Worm (Caenorhabditis elegans) whole organism, late embryonic: ENCODE measurements around the gene Y116A8C.10.

Experiments
- C38D4.7 ChIP-seq: fragments of 200-800 bp; sonication (Bioruptor generic); optimal IDR thresholded peaks from 2 replicates; lab custom pipeline; 2018; ENCODE audit warnings: mild to moderate bottlenecking, missing genetic modification characterization, moderate library complexity, missing compliant biosample characterization
- F13H6.1 ChIP-seq: sonication (generic microtip); optimal IDR thresholded peaks from 2 replicates; lab custom pipeline; 2016; ENCODE audit warnings: missing genetic modification characterization, missing compliant biosample characterization
- K02D7.2 ChIP-seq: sonication (generic microtip); optimal IDR thresholded peaks from 2 replicates; lab custom pipeline; 2017; ENCODE audit warnings: mild to moderate bottlenecking, missing genetic modification characterization, missing compliant biosample characterization
- K09A11.1 ChIP-seq: sonication (generic microtip); optimal IDR thresholded peaks from 2 replicates; lab custom pipeline; 2017; ENCODE audit warnings: antibody characterized with exemption, mild to moderate bottlenecking, missing genetic modification characterization, missing compliant biosample characterization; ENCODE audit not compliant: insufficient read depth
- T23F11.4 ChIP-seq: fragments of 200-800 bp; sonication (Bioruptor generic); optimal IDR thresholded peaks from 2 replicates; lab custom pipeline; 2018; ENCODE audit warnings: mild to moderate bottlenecking, missing genetic modification characterization, missing compliant biosample characterization
- Y22D7AL.16 ChIP-seq: sonication (generic microtip); optimal IDR thresholded peaks from 2 replicates; lab custom pipeline; 2016; ENCODE audit warnings: missing genetic modification characterization, missing compliant biosample characterization
- ahr-1 ChIP-seq: sonication (generic microtip); optimal IDR thresholded peaks from 2 replicates; lab custom pipeline; 2016; ENCODE audit warnings: missing genetic modification characterization, missing compliant biosample characterization
- ama-1 ChIP-seq: fragments of 150-350 bp; optimal IDR thresholded peaks from 2 replicates; lab custom pipeline; 2014
- ceh-19 ChIP-seq: fragments of 200-800 bp; sonication (Bioruptor generic); optimal IDR thresholded peaks from 2 replicates; lab custom pipeline; 2018; ENCODE audit warnings: mild to moderate bottlenecking, missing genetic modification characterization, missing compliant biosample characterization
- ceh-22 ChIP-seq: sonication (generic microtip); optimal IDR thresholded peaks from 2 replicates; lab custom pipeline; 2017; ENCODE audit warnings: missing biosample characterization, missing genetic modification characterization
- ceh-30 ChIP-seq: fragments of 150-350 bp; optimal IDR thresholded peaks from 2 replicates; lab custom pipeline; 2014; ENCODE audit warnings: missing biosample characterization, missing genetic modification characterization
- ceh-45 ChIP-seq: fragments of 200-800 bp; sonication (Bioruptor generic); IDR thresholded peaks from 2 replicates; pipeline ENCODE4 v1.3.6; 2022; ENCODE audit warnings: missing genetic modification reagents, missing genetic modification characterization, missing compliant biosample characterization
- ceh-48 ChIP-seq: sonication (generic microtip); optimal IDR thresholded peaks from 2 replicates; lab custom pipeline; 2016; ENCODE audit warnings: missing genetic modification characterization, inconsistent platforms, missing compliant biosample characterization
- ceh-9 ChIP-seq: sonication (generic microtip); optimal IDR thresholded peaks from 2 replicates; lab custom pipeline; 2016; ENCODE audit warnings: mild to moderate bottlenecking, missing genetic modification characterization, inconsistent platforms, missing compliant biosample characterization
- che-1 ChIP-seq: sonication (generic microtip); optimal IDR thresholded peaks from 2 replicates; lab custom pipeline; 2016; ENCODE audit warnings: mild to moderate bottlenecking, missing genetic modification characterization, missing compliant biosample characterization
- dmd-4 ChIP-seq: sonication (generic microtip); optimal IDR thresholded peaks from 2 replicates; lab custom pipeline; 2016; ENCODE audit warnings: borderline replicate concordance, missing genetic modification characterization, missing compliant biosample characterization
- dve-1 ChIP-seq: sonication (generic microtip); optimal IDR thresholded peaks from 2 replicates; lab custom pipeline; 2017; ENCODE audit warnings: antibody characterized with exemption, mild to moderate bottlenecking, missing genetic modification characterization, missing compliant biosample characterization
- elt-2 ChIP-seq: sonication (generic microtip); optimal IDR thresholded peaks from 2 replicates; lab custom pipeline; 2016; ENCODE audit warnings: missing genetic modification reagents, missing genetic modification characterization, missing compliant biosample characterization
- ets-4 ChIP-seq: sonication (generic microtip); optimal IDR thresholded peaks from 2 replicates; lab custom pipeline; 2016; ENCODE audit warnings: missing genetic modification characterization, missing compliant biosample characterization
- eyg-1 ChIP-seq: sonication (generic microtip); optimal IDR thresholded peaks from 2 replicates; lab custom pipeline; 2016; ENCODE audit warnings: missing genotype, missing genetic modification characterization, missing compliant biosample characterization
- fkh-10 ChIP-seq: fragments of 150-350 bp; optimal IDR thresholded peaks from 2 replicates; lab custom pipeline; 2014; ENCODE audit warnings: missing biosample characterization, missing genetic modification reagents, missing genetic modification characterization
- gmeb-2 ChIP-seq: sonication (generic microtip); optimal IDR thresholded peaks from 2 replicates; lab custom pipeline; 2016; ENCODE audit warnings: missing genetic modification characterization, inconsistent platforms, missing compliant biosample characterization
- hlh-30 ChIP-seq: sonication (generic microtip); optimal IDR thresholded peaks from 2 replicates; lab custom pipeline; 2017; ENCODE audit warnings: antibody characterized with exemption, missing genetic modification characterization, missing compliant biosample characterization; ENCODE audit not compliant: insufficient read depth
- hlh-8 ChIP-seq: sonication (generic microtip); optimal IDR thresholded peaks from 2 replicates; lab custom pipeline; 2016; ENCODE audit warnings: missing genotype, missing genetic modification characterization, missing compliant biosample characterization
- lim-6 ChIP-seq: sonication (generic microtip); optimal IDR thresholded peaks from 2 replicates; lab custom pipeline; 2016; ENCODE audit warnings: missing genetic modification characterization, missing compliant biosample characterization
- lin-11 ChIP-seq: fragments of 200-800 bp; sonication (Bioruptor generic); optimal IDR thresholded peaks from 2 replicates; lab custom pipeline; 2018; ENCODE audit warnings: mild to moderate bottlenecking, missing genetic modification characterization, missing compliant biosample characterization
- madf-2 ChIP-seq: sonication (generic microtip); optimal IDR thresholded peaks from 2 replicates; lab custom pipeline; 2017; ENCODE audit warnings: missing genetic modification characterization, missing compliant biosample characterization
- mec-3 ChIP-seq: sonication (generic microtip); optimal IDR thresholded peaks from 2 replicates; lab custom pipeline; 2016; ENCODE audit warnings: borderline replicate concordance, missing genetic modification characterization, missing compliant biosample characterization
- nfya-1 ChIP-seq: sonication (generic microtip); optimal IDR thresholded peaks from 2 replicates; lab custom pipeline; 2017; ENCODE audit warnings: missing genetic modification characterization, mild to moderate bottlenecking, missing compliant biosample characterization, antibody characterized with exemption, moderate library complexity
- npax-4 ChIP-seq: sonication (generic microtip); optimal IDR thresholded peaks from 2 replicates; lab custom pipeline; 2016; ENCODE audit warnings: missing genetic modification characterization, missing compliant biosample characterization
- odd-2 ChIP-seq: sonication (generic microtip); optimal IDR thresholded peaks from 2 replicates; lab custom pipeline; 2017; ENCODE audit warnings: antibody characterized with exemption, mild to moderate bottlenecking, missing genetic modification characterization, missing compliant biosample characterization
- pag-3 ChIP-seq: sonication (generic microtip); optimal IDR thresholded peaks from 2 replicates; lab custom pipeline; 2016; ENCODE audit warnings: missing compliant biosample characterization, missing genetic modification characterization, borderline replicate concordance
- pat-9 ChIP-seq: fragments of 200-800 bp; sonication (Bioruptor generic); optimal IDR thresholded peaks from 2 replicates; lab custom pipeline; 2018; ENCODE audit warnings: mild to moderate bottlenecking, missing genetic modification characterization, moderate library complexity, missing compliant biosample characterization
- pax-1 ChIP-seq: fragments of 150-350 bp; optimal IDR thresholded peaks from 2 replicates; lab custom pipeline; 2014; ENCODE audit warnings: missing biosample characterization, missing genetic modification characterization
- pha-4 ChIP-seq: fragments of 150-350 bp; optimal IDR thresholded peaks from 2 replicates; lab custom pipeline; 2018; ENCODE audit warnings: missing biosample characterization, missing genetic modification reagents, missing genetic modification characterization
- pqm-1 ChIP-seq: sonication (generic microtip); optimal IDR thresholded peaks from 2 replicates; lab custom pipeline; 2016; ENCODE audit warnings: missing genetic modification characterization, missing compliant biosample characterization
- ref-2 ChIP-seq: sonication (generic microtip); optimal IDR thresholded peaks from 2 replicates; lab custom pipeline; 2016; ENCODE audit warnings: missing genetic modification characterization, missing compliant biosample characterization
- rnt-1 ChIP-seq: sonication (generic microtip); optimal IDR thresholded peaks from 2 replicates; lab custom pipeline; 2016; ENCODE audit warnings: missing genetic modification characterization, missing compliant biosample characterization
- sox-2 ChIP-seq: fragments of 200-800 bp; sonication (Bioruptor generic); IDR thresholded peaks from 2 replicates; pipeline ENCODE4 v1.3.6; 2022; ENCODE audit warnings: missing genetic modification reagents, missing genetic modification characterization, missing compliant biosample characterization
- sox-4 ChIP-seq: sonication (generic microtip); optimal IDR thresholded peaks from 2 replicates; lab custom pipeline; 2017; ENCODE audit warnings: mild to moderate bottlenecking, missing genetic modification characterization, inconsistent platforms, missing compliant biosample characterization
- tbx-2 ChIP-seq: sonication (generic microtip); optimal IDR thresholded peaks from 2 replicates; lab custom pipeline; 2016; ENCODE audit warnings: missing genetic modification characterization, missing compliant biosample characterization
- tbx-7 ChIP-seq: sonication (generic microtip); optimal IDR thresholded peaks from 2 replicates; lab custom pipeline; 2016; ENCODE audit warnings: missing genotype, missing genetic modification characterization, missing compliant biosample characterization
- ttx-3 ChIP-seq: sonication (generic microtip); optimal IDR thresholded peaks from 2 replicates; lab custom pipeline; 2016; ENCODE audit warnings: missing genetic modification reagents, missing genetic modification characterization, missing compliant biosample characterization
- unc-42 ChIP-seq: sonication (generic microtip); optimal IDR thresholded peaks from 2 replicates; lab custom pipeline; 2016; ENCODE audit warnings: missing genotype, missing genetic modification characterization, missing compliant biosample characterization
- unc-55 ChIP-seq: sonication (generic microtip); optimal IDR thresholded peaks from 2 replicates; lab custom pipeline; 2017; ENCODE audit warnings: missing biosample characterization, missing genetic modification reagents, missing genetic modification characterization
- unc-86 ChIP-seq: sonication (generic microtip); optimal IDR thresholded peaks from 2 replicates; lab custom pipeline; 2016; ENCODE audit warnings: missing genetic modification characterization, missing compliant biosample characterization
- zip-5 ChIP-seq: sonication (generic microtip); optimal IDR thresholded peaks from 2 replicates; lab custom pipeline; 2016; ENCODE audit warnings: missing genetic modification characterization, missing compliant biosample characterization
- ztf-16 ChIP-seq: sonication (generic microtip); optimal IDR thresholded peaks from 2 replicates; lab custom pipeline; 2017; ENCODE audit warnings: missing genetic modification characterization, missing compliant biosample characterization

Y116A8C.10 gene

DNA sequence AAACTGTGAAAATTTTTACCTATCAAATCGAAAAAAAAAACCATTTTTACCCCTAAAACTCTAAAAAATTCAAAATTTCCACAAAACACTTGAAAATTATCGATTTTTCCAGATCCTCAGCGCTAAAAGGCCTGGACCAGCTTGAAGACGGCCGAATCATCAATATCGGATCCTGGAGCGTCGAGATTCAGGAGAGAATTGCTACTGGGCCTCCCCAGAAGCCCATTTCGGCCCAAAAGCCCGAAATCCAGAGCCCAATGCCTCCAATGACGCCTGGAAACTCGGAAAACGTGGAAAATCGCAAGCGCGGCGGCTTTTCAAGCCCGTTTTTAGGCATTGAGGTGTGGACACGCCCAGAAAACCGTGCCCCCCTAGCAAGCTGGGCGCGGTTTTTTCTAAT, 13.5 kb upstream of the Y116A8C.10 start:
- TF ChIP-seq pax-1 (tag; lab: Kevin White, UChicago), result no peak
- no peak for TF ChIP-seq F13H6.1 (tag; lab: Kevin White, UChicago)
- TF ChIP-seq mec-3 (tag; lab: Kevin White, UChicago), result no peak
- TF ChIP-seq nfya-1, result no peak
- no peak for TF ChIP-seq ref-2 (tag; lab: Kevin White, UChicago)
- no peak for TF ChIP-seq tbx-7
- TF ChIP-seq elt-2 (tag; lab: Kevin White, UChicago), result no peak
- TF ChIP-seq unc-55, result no peak

DNA sequence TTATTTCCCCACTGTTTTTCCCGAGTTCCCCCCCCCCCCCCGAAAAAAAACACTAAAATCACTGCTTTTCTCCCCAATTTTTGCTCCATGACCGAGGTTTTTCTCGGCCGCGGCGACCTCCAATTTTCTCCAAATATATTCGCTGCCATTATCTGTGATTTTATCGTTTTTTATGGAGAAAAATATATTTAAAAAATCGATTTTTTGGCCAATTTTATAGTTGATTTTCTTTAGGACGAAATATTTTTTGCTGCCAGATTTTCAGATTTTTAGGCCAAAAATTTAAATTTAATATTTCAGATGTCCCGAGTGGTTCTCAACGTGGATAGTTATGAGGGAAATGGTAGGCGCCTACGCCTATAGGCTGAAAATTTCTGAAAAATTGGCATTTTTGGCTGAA, 10.9 kb upstream of the Y116A8C.10 start, which contains the start of gene rad-54.B:
Gene rad-54.B (plus strand): TSS at position 301 of the 400 bp plus-strand sequence.
- TF ChIP-seq ceh-19 (GFP tag; lab: Kevin White, UChicago) (no peak), hlh-8 (tag; lab: Kevin White, UChicago) (no peak), K02D7.2 (tag; lab: Kevin White, UChicago) (no peak), madf-2 (tag; lab: Kevin White, UChicago) (no peak), rnt-1 (tag; lab: Kevin White, UChicago) (no peak), nfya-1 (no peak), ttx-3 (tag; lab: Kevin White, UChicago) (no peak), ama-1 (lab: Kevin White, UChicago) (no peak), Y22D7AL.16 (tag; lab: Kevin White, UChicago) (no peak), odd-2 (tag; lab: Kevin White, UChicago) (no peak), unc-42 (tag; lab: Kevin White, UChicago) (no peak), fkh-10 (no peak), npax-4 (tag; lab: Kevin White, UChicago) (no peak), lim-6 (tag; lab: Kevin White, UChicago) (no peak)

DNA sequence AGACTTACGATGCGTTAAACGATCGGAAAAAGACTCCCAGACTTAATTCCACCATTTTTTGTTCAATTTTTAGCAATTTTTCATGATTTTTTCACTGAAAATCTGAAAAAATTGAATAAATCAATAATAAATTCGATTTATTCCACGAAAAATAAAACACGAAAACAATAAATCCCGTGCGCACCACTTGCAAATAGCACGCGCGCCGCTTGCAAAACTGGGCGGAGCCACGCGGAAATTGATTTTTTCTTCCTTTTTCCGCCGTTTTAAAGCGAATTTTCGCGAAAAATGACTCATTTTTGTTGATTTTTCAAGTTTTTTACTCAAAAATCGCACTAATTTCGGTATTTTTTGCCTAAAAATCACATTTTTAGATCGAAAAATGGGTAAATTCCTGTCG, 7.8 kb upstream of the Y116A8C.10 start, which contains the start of the genes Y116A8C.9 and arf-6:
Gene Y116A8C.9 (minus strand): TSS at position 55 of the 400 bp plus-strand sequence.
Gene arf-6 (plus strand): TSS at position 375 of the 400 bp plus-strand sequence.
- TF ChIP-seq ets-4 (tag; lab: Kevin White, UChicago) (no peak), elt-2 (tag; lab: Kevin White, UChicago) (peak; percentile 75), lin-11 (tag; lab: Kevin White, UChicago) (no peak), pqm-1 (no peak), ceh-45 (GFP tag; lab: Robert Waterston, UW) (no peak), K09A11.1 (tag; lab: Kevin White, UChicago) (peak; percentile 48), C38D4.7 (GFP tag; lab: Kevin White, UChicago) (peak; percentile 62), K02D7.2 (tag; lab: Kevin White, UChicago) (peak; percentile 54), ama-1 (lab: Kevin White, UChicago) (no peak), ceh-9 (tag; lab: Kevin White, UChicago) (no peak), ztf-16 (peak; percentile 54), ceh-19 (GFP tag; lab: Kevin White, UChicago) (peak; percentile 68), F13H6.1 (tag; lab: Kevin White, UChicago) (peak; percentile 35), eyg-1 (tag; lab: Kevin White, UChicago) (no peak), ahr-1 (tag; lab: Kevin White, UChicago) (peak; percentile 62), madf-2 (tag; lab: Kevin White, UChicago) (peak; percentile 27), tbx-2 (peak; percentile 42), zip-5 (tag; lab: Kevin White, UChicago) (peak; percentile 43), dve-1 (no peak), pax-1 (tag; lab: Kevin White, UChicago) (no peak), dmd-4 (tag; lab: Kevin White, UChicago) (peak; percentile 18), pag-3 (tag; lab: Kevin White, UChicago) (no peak), mec-3 (tag; lab: Kevin White, UChicago) (no peak), gmeb-2 (peak; percentile 56), odd-2 (tag; lab: Kevin White, UChicago) (no peak), pat-9 (tag; lab: Kevin White, UChicago) (peak; percentile 53), pha-4 (tag; lab: Kevin White, UChicago) (no peak), Y22D7AL.16 (tag; lab: Kevin White, UChicago) (peak; percentile 45), ceh-48 (tag; lab: Kevin White, UChicago) (peak; percentile 92), T23F11.4 (GFP tag; lab: Kevin White, UChicago) (peak; percentile 54), hlh-30 (peak; percentile 48), che-1 (tag; lab: Kevin White, UChicago) (peak; percentile 29), sox-2 (GFP tag; lab: Robert Waterston, UW) (no peak), unc-86 (tag; lab: Kevin White, UChicago) (peak; percentile 69), sox-4 (peak; percentile 68), ttx-3 (tag; lab: Kevin White, UChicago) (peak; percentile 68), ceh-30 (no peak), ceh-22 (no peak)
